Worm (Caenorhabditis elegans): ENCODE data around the gene T21C9.13.

ce11 chrV:10572614-10573013, 24.5 kb upstream of the T21C9.13 start, which contains the start of gene del-6:
- TF ChIP-seq nhr-71 (tag; optimal IDR thresholded peaks at IDR 0.05) (no peak), lin-15B (tag; optimal IDR thresholded peaks at IDR 0.05) (no peak), pag-3 (tag; optimal IDR thresholded peaks at IDR 0.05; ENCODE audit: borderline replicate concordance, insufficient read depth) (no peak), ztf-4 (tag; optimal IDR thresholded peaks at IDR 0.05) (no peak)
